Worm (Caenorhabditis elegans) whole organism, L4 larva: Measurements from ENCODE around the gene mlk-1.
A peak's percentile ranks its signal among the peaks of the same experiment; 100 is the strongest.

Source experiments
- T20F7.1 ChIP-seq: fragments of 200-800 bp; sonication (Bioruptor generic); optimal IDR thresholded peaks from 2 replicates; lab custom pipeline; 2018; ENCODE audit warnings: mild to moderate bottlenecking, missing genetic modification characterization, missing compliant biosample characterization
- aha-1 ChIP-seq: fragments of 150-350 bp; peaks from one replicate; lab custom pipeline; 2014; ENCODE audit warnings: missing biosample characterization, missing genetic modification characterization
- aly-2 ChIP-seq: sonication (generic microtip); optimal IDR thresholded peaks from 2 replicates; lab custom pipeline; 2018; ENCODE audit warnings: missing biosample characterization, missing genetic modification characterization
- daf-16 ChIP-seq, 3 experiments: sonication (generic microtip); optimal IDR thresholded peaks; 2 replicates each; lab custom pipeline; 2016 to 2017; ENCODE audit warnings: missing genetic modification characterization in 3 of 3, missing genetic modification reagents in 3 of 3, mild to moderate bottlenecking in 2 of 3, missing compliant biosample characterization in 2 of 3, missing biosample characterization in 1 of 3, moderate library complexity in 1 of 3
- daf-19 ChIP-seq: fragments of 200-800 bp; sonication (Bioruptor generic); conservative IDR thresholded peaks from 2 replicates; pipeline ENCODE4 v1.3.6; 2022; ENCODE audit warnings: missing genetic modification characterization, missing compliant biosample characterization
- dmd-6 ChIP-seq: fragments of 200-800 bp; sonication (Bioruptor generic); IDR thresholded peaks from 2 replicates; pipeline ENCODE4 v1.3.6; 2022; ENCODE audit warnings: missing genetic modification reagents, missing genetic modification characterization, missing compliant biosample characterization
- dmd-8 ChIP-seq: fragments of 200-800 bp; sonication (Bioruptor generic); IDR thresholded peaks from 2 replicates; pipeline ENCODE4 v1.3.6; 2022; ENCODE audit warnings: missing genetic modification characterization, missing compliant biosample characterization
- dpl-1 ChIP-seq: fragments of 150-350 bp; optimal IDR thresholded peaks from 2 replicates; lab custom pipeline; 2014; ENCODE audit warnings: missing biosample characterization, missing genetic modification reagents, missing genetic modification characterization
- dve-1 ChIP-seq: sonication (generic microtip); optimal IDR thresholded peaks from 2 replicates; lab custom pipeline; 2017; ENCODE audit warnings: antibody characterized with exemption, mild to moderate bottlenecking, missing genetic modification characterization, missing compliant biosample characterization; ENCODE audit not compliant: insufficient read depth
- gei-8 ChIP-seq: fragments of 200-800 bp; sonication (Bioruptor generic); optimal IDR thresholded peaks from 2 replicates; lab custom pipeline; 2018; ENCODE audit warnings: mild to moderate bottlenecking, missing genetic modification characterization, missing compliant biosample characterization
- hif-1 ChIP-seq, 2 experiments: sonication (generic microtip); optimal IDR thresholded peaks; 2 replicates each; lab custom pipeline; 2016 to 2017; ENCODE audit warnings: missing compliant biosample characterization in 2 of 2, missing genetic modification characterization in 2 of 2, missing genetic modification reagents in 2 of 2, missing genotype in 2 of 2, mild to moderate bottlenecking in 1 of 2
- hlh-11 ChIP-seq: fragments of 200-800 bp; sonication (Bioruptor generic); optimal IDR thresholded peaks from 2 replicates; lab custom pipeline; 2018; ENCODE audit warnings: mild to moderate bottlenecking, missing genetic modification characterization, missing compliant biosample characterization
- hlh-30 ChIP-seq: sonication (generic microtip); optimal IDR thresholded peaks from 2 replicates; lab custom pipeline; 2017; ENCODE audit warnings: antibody characterized with exemption, mild to moderate bottlenecking, missing genetic modification characterization, missing compliant biosample characterization; ENCODE audit not compliant: insufficient read depth
- lin-39 ChIP-seq: fragments of 150-350 bp; optimal IDR thresholded peaks from 2 replicates; lab custom pipeline; 2014; ENCODE audit warnings: missing biosample characterization, missing genetic modification reagents, missing genetic modification characterization
- lsy-2 ChIP-seq, 2 experiments: fragments of 150-350 bp in 1 of 2; sonication (generic microtip) in 1 of 2; optimal IDR thresholded peaks; 2 replicates each; lab custom pipeline; 2014 to 2017; ENCODE audit warnings: missing biosample characterization in 2 of 2, missing genetic modification characterization in 2 of 2
- mdl-1 ChIP-seq, 2 experiments: fragments of 150-350 bp in 1 of 2; sonication (generic microtip) in 1 of 2; optimal IDR thresholded peaks; 2 replicates each; lab custom pipeline; 2014 to 2017; ENCODE audit warnings: missing biosample characterization in 2 of 2, missing genetic modification characterization in 2 of 2
- mep-1 ChIP-seq: fragments of 150-350 bp; sonication (generic microtip); optimal IDR thresholded peaks from 3 replicates; lab custom pipeline; 2014; ENCODE audit warnings: missing biosample characterization, missing genetic modification characterization
- mes-2 ChIP-seq: sonication (generic microtip); optimal IDR thresholded peaks from 2 replicates; lab custom pipeline; 2016; ENCODE audit warnings: missing genotype, mild to moderate bottlenecking, missing genetic modification characterization, missing compliant biosample characterization; ENCODE audit not compliant: poor library complexity, severe bottlenecking
- mxl-3 ChIP-seq: fragments of 200-800 bp; sonication (Bioruptor generic); optimal IDR thresholded peaks from 2 replicates; lab custom pipeline; 2018; ENCODE audit warnings: mild to moderate bottlenecking, missing genetic modification characterization, missing compliant biosample characterization
- nhr-102 ChIP-seq: sonication (generic microtip); optimal IDR thresholded peaks from 2 replicates; lab custom pipeline; 2016; ENCODE audit warnings: mild to moderate bottlenecking, missing genetic modification characterization, moderate library complexity, missing compliant biosample characterization
- nhr-111 ChIP-seq: fragments of 200-800 bp; sonication (Bioruptor generic); optimal IDR thresholded peaks from 2 replicates; lab custom pipeline; 2018; ENCODE audit warnings: mild to moderate bottlenecking, missing genetic modification characterization, missing compliant biosample characterization
- nhr-237 ChIP-seq: sonication (generic microtip); optimal IDR thresholded peaks from 2 replicates; lab custom pipeline; 2017; ENCODE audit warnings: missing biosample characterization, missing genetic modification characterization
- nhr-25 ChIP-seq: sonication (generic microtip); optimal IDR thresholded peaks from 2 replicates; lab custom pipeline; 2017; ENCODE audit warnings: missing genetic modification characterization, mild to moderate bottlenecking, missing compliant biosample characterization, antibody characterized with exemption, moderate library complexity, borderline replicate concordance; ENCODE audit not compliant: insufficient read depth
- nhr-28 ChIP-seq: fragments of 150-350 bp; optimal IDR thresholded peaks from 2 replicates; lab custom pipeline; 2014; ENCODE audit warnings: missing biosample characterization, missing genetic modification characterization
- nhr-48 ChIP-seq: sonication (generic microtip); optimal IDR thresholded peaks from 2 replicates; lab custom pipeline; 2016; ENCODE audit warnings: mild to moderate bottlenecking, missing genetic modification characterization, missing compliant biosample characterization
- nhr-6 ChIP-seq: fragments of 150-350 bp; optimal IDR thresholded peaks from 2 replicates; lab custom pipeline; 2014; ENCODE audit warnings: missing biosample characterization, missing genetic modification characterization
- nhr-77 ChIP-seq: fragments of 150-350 bp; optimal IDR thresholded peaks from 2 replicates; lab custom pipeline; 2014; ENCODE audit warnings: missing biosample characterization, missing genetic modification characterization
- pqm-1 ChIP-seq: sonication (generic microtip); optimal IDR thresholded peaks from 2 replicates; lab custom pipeline; 2017; ENCODE audit warnings: missing biosample characterization, missing genetic modification characterization
- saeg-2 ChIP-seq: fragments of 200-800 bp; sonication (Bioruptor generic); IDR thresholded peaks from 2 replicates; pipeline ENCODE4 v1.3.6; 2022; ENCODE audit warnings: missing genetic modification reagents, missing genetic modification characterization, missing compliant biosample characterization
- sdz-12 ChIP-seq: fragments of 200-800 bp; sonication (Bioruptor generic); optimal IDR thresholded peaks from 2 replicates; lab custom pipeline; 2018; ENCODE audit warnings: mild to moderate bottlenecking, missing genetic modification characterization, missing compliant biosample characterization
- skn-1 ChIP-seq: fragments of 150-350 bp; optimal IDR thresholded peaks from 2 replicates; lab custom pipeline; 2014; ENCODE audit warnings: missing biosample characterization, missing genetic modification characterization
- tag-97 ChIP-seq: fragments of 200-800 bp; sonication (Bioruptor generic); IDR thresholded peaks from 2 replicates; pipeline ENCODE4 v1.3.6; 2022; ENCODE audit warnings: missing genetic modification characterization, missing compliant biosample characterization
- vab-7 ChIP-seq: fragments of 200-800 bp; sonication (Bioruptor generic); IDR thresholded peaks from 2 replicates; pipeline ENCODE4 v1.3.6; 2022; ENCODE audit warnings: missing genetic modification reagents, missing genetic modification characterization, missing compliant biosample characterization
- zag-1 ChIP-seq: fragments of 150-350 bp; optimal IDR thresholded peaks from 2 replicates; lab custom pipeline; 2014; ENCODE audit warnings: missing biosample characterization, missing genetic modification characterization
- zip-2 ChIP-seq: fragments of 150-350 bp; optimal IDR thresholded peaks from 2 replicates; lab custom pipeline; 2014; ENCODE audit warnings: missing biosample characterization, missing genetic modification characterization
- ztf-11 ChIP-seq: fragments of 150-350 bp; optimal IDR thresholded peaks from 2 replicates; lab custom pipeline; 2014; ENCODE audit warnings: missing biosample characterization, missing genetic modification characterization
- ztf-7 ChIP-seq: fragments of 150-350 bp; optimal IDR thresholded peaks from 2 replicates; lab custom pipeline; 2014; ENCODE audit warnings: missing biosample characterization, missing genetic modification characterization

The mlk-1 gene

DNA sequence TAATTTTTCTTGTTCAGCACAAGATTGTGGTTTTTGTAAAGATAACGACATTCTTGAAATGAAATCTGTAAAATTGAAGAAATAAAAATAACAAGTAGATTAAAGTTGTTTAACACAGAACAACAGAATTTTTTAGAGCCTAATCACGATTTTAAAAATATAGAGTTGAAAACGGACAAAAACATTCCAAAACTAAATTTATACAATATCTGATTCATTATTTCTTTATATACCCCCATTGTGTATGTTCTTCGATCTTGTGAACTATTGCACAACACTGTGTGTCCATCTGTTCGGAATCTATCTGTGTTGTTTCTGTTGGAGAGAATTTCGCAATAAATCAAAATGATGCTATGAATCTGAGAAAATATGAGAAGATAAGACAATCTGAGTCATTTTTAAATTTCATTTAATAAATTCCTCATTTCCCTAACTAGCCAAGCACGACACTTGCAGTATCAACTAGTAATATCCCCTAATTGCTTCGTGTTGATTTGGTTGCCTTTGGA is 20.4 kb upstream of the mlk-1 start, which contains the start of gene Y58A7A.4:
Gene Y58A7A.4, minus strand, starts transcription at position 51 of the 509 bp plus-strand sequence.
- TF ChIP-seq nhr-28 (tag; lab: Kevin White, UChicago) (peak; percentile 6), zag-1 (tag; lab: Kevin White, UChicago) (no peak), zip-2 (peak; percentile 92)

DNA sequence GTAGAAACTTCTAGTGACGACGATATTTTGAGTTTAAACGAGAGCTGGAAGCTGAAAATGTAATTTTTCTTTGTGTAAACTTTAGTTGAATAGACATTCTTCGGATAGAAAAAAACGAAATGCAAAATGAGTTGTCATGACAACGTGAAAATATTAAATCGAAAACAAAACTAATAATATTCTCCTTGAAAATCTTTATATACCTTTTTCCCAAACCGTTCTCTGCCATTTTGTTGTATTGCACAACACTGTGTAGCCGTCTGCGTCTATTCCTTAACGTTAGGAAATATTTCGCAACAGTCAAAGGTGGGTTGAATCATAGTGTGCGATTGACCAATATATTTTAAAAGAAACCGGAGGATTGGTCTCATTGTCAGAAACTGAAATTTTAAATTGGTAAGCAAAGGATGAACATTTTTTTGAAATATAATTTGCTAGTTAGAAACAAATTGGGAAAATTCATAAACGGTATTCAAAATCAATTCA is 16.3 kb upstream of the mlk-1 start, which contains the start of gene Y58A7A.3:
Gene Y58A7A.3, minus strand, starts transcription at position 51 of the 486 bp plus-strand sequence.
- TF ChIP-seq daf-19 (GFP tag; lab: Robert Waterston, UW): no peak
- TF ChIP-seq vab-7 (GFP tag; lab: Robert Waterston, UW): no peak
- TF ChIP-seq ztf-7 (tag; lab: Kevin White, UChicago): peak; percentile 98
- TF ChIP-seq saeg-2 (GFP tag; lab: Robert Waterston, UW): no peak
- peak; percentile 93 for TF ChIP-seq nhr-28 (tag; lab: Kevin White, UChicago)
- peak; percentile 100 for TF ChIP-seq zip-2
- TF ChIP-seq sdz-12 (GFP tag; lab: Kevin White, UChicago): no peak
- TF ChIP-seq nhr-48 (tag; lab: Kevin White, UChicago): no peak
- no peak for TF ChIP-seq skn-1 (tag; lab: Kevin White, UChicago)
- peak; percentile 48 for TF ChIP-seq hlh-30 (tag; lab: Kevin White, UChicago)
- TF ChIP-seq nhr-77 (tag; lab: Kevin White, UChicago): peak; percentile 30
- TF ChIP-seq mep-1 (tag; lab: Kevin White, UChicago): peak; percentile 43
- TF ChIP-seq dve-1 (tag; lab: Kevin White, UChicago): peak; percentile 57
- no peak for TF ChIP-seq dmd-8 (GFP tag; lab: Robert Waterston, UW)
- TF ChIP-seq nhr-6: peak; percentile 19
- TF ChIP-seq hlh-11 (tag; lab: Kevin White, UChicago): peak; percentile 56
- TF ChIP-seq mes-2 (tag; lab: Kevin White, UChicago): peak; percentile 54
- TF ChIP-seq nhr-111 (GFP tag; lab: Kevin White, UChicago): no peak
- no peak for TF ChIP-seq daf-16 (GFP tag; optimal IDR thresholded peaks at IDR 0.05; lab: Kevin White, UChicago)
- TF ChIP-seq daf-16 (tag; optimal IDR thresholded peaks at IDR 0.05; lab: Kevin White, UChicago): peak; percentile 64
- peak; percentile 66 for TF ChIP-seq aha-1 (tag; lab: Kevin White, UChicago)
- TF ChIP-seq T20F7.1 (GFP tag; lab: Kevin White, UChicago): peak; percentile 61
- no peak for TF ChIP-seq nhr-25 (tag; lab: Kevin White, UChicago)
- TF ChIP-seq mdl-1 (tag; optimal IDR thresholded peaks at IDR 0.05; lab: Kevin White, UChicago): peak in 1 of 2 experiments; percentile 67
- no peak for TF ChIP-seq tag-97 (GFP tag; lab: Robert Waterston, UW)
- no peak for TF ChIP-seq gei-8
- peak; percentile 20 for TF ChIP-seq dpl-1 (GFP tag; lab: Kevin White, UChicago)
- peak; percentile 32 for TF ChIP-seq mxl-3 (GFP tag; lab: Kevin White, UChicago)
- TF ChIP-seq nhr-102: peak; percentile 31
- TF ChIP-seq dmd-6 (GFP tag; lab: Robert Waterston, UW): peak; percentile 37; the same call in 1 of the 2 replicates
- TF ChIP-seq lin-39 (tag; lab: Kevin White, UChicago): no peak
- TF ChIP-seq nhr-237: no peak
- no peak for TF ChIP-seq aly-2 (tag; lab: Kevin White, UChicago)
- peak; percentile 43 for TF ChIP-seq pqm-1 (tag; lab: Kevin White, UChicago)
- peak in 1 of 2 experiments; percentile 54 for TF ChIP-seq hif-1 (tag; optimal IDR thresholded peaks at IDR 0.05; lab: Kevin White, UChicago)
- TF ChIP-seq lsy-2 (tag; optimal IDR thresholded peaks at IDR 0.05; lab: Kevin White, UChicago): peak in 1 of 2 experiments; percentile 68
- no peak for TF ChIP-seq ztf-11 (tag; lab: Kevin White, UChicago)
